Fruit fly (Drosophila melanogaster) whole organism, embryonic: ENCODE results near the gene RpS20.
A peak's percentile ranks its signal among the peaks of the same experiment; 100 is the strongest.

Experiments
- Adf1 ChIP-seq: fragments of 200-800 bp; sonication (Bioruptor generic); IDR thresholded peaks from 2 replicates; pipeline ENCODE4 v1.3.6; 2022; ENCODE audit warnings: missing biosample characterization, missing genetic modification characterization
- Bgb ChIP-seq: fragments of 200-800 bp; sonication (Bioruptor generic); IDR thresholded peaks from 2 replicates; pipeline ENCODE4 v1.3.6; 2022; ENCODE audit warnings: missing biosample characterization, missing genetic modification characterization; ENCODE audit not compliant: partially characterized antibody
- CG1024 ChIP-seq: fragments of 200-800 bp; sonication (Bioruptor generic); IDR thresholded peaks from 2 replicates; pipeline ENCODE4 v1.3.6; 2022; ENCODE audit warnings: missing biosample characterization, missing genetic modification characterization
- CG10366 ChIP-seq: fragments of 200-800 bp; sonication (Bioruptor generic); IDR thresholded peaks from 2 replicates; pipeline ENCODE4 v1.3.6; 2022; ENCODE audit warnings: missing biosample characterization, missing genetic modification characterization
- CG10462 ChIP-seq: fragments of 200-800 bp; sonication (Bioruptor generic); optimal IDR thresholded peaks from 2 replicates; lab custom pipeline; 2016; ENCODE audit warnings: missing biosample characterization, missing genetic modification characterization
- CG10543 ChIP-seq: fragments of 200-800 bp; sonication (Bioruptor generic); optimal IDR thresholded peaks from 3 replicates; lab custom pipeline; 2017; ENCODE audit warnings: missing biosample characterization, mild to moderate bottlenecking, missing genetic modification characterization, moderate library complexity
- CG11085 ChIP-seq: fragments of 200-800 bp; sonication (Bioruptor generic); IDR thresholded peaks from 2 replicates; pipeline ENCODE4 v1.3.6; 2022; ENCODE audit warnings: missing biosample characterization, missing genetic modification characterization
- CG12769 ChIP-seq: fragments of 200-800 bp; sonication (Bioruptor generic); optimal IDR thresholded peaks from 2 replicates; lab custom pipeline; 2019; ENCODE audit warnings: missing biosample characterization, mild to moderate bottlenecking, missing genetic modification characterization, moderate library complexity
- CG13894 ChIP-seq: fragments of 200-800 bp; sonication (Bioruptor generic); optimal IDR thresholded peaks from 3 replicates; lab custom pipeline; 2018; ENCODE audit warnings: missing biosample characterization, mild to moderate bottlenecking, missing genetic modification characterization, moderate library complexity
- CG14860 ChIP-seq: fragments of 200-800 bp; sonication (Bioruptor generic); IDR thresholded peaks from 3 replicates; pipeline ENCODE4 v1.3.6; 2022; ENCODE audit warnings: missing biosample characterization, missing genetic modification characterization; ENCODE audit not compliant: partially characterized antibody
- CG15479 ChIP-seq: fragments of 200-800 bp; sonication (Bioruptor generic); optimal IDR thresholded peaks from 3 replicates; lab custom pipeline; 2019; ENCODE audit warnings: missing biosample characterization, mild to moderate bottlenecking, missing genetic modification characterization, moderate library complexity
- CG1792 ChIP-seq: fragments of 200-800 bp; sonication (Bioruptor generic); optimal IDR thresholded peaks from 2 replicates; lab custom pipeline; 2016; ENCODE audit warnings: missing biosample characterization, missing genetic modification characterization
- CG31224 ChIP-seq: fragments of 200-800 bp; sonication (Bioruptor generic); IDR thresholded peaks from 2 replicates; pipeline ENCODE4 v1.3.6; 2022; ENCODE audit warnings: missing biosample characterization, missing genetic modification characterization
- CG32532 ChIP-seq: fragments of 200-800 bp; sonication (Bioruptor generic); IDR thresholded peaks from 2 replicates; pipeline ENCODE4 v1.3.6; 2022; ENCODE audit warnings: missing biosample characterization, missing genetic modification characterization
- CG32767 ChIP-seq: fragments of 200-800 bp; sonication (Bioruptor generic); IDR thresholded peaks from 2 replicates; pipeline ENCODE4 v1.3.6; 2022; ENCODE audit warnings: missing biosample characterization, missing genetic modification characterization
- CG3995 ChIP-seq: fragments of 200-800 bp; sonication (Bioruptor generic); optimal IDR thresholded peaks from 3 replicates; lab custom pipeline; 2016; ENCODE audit warnings: missing biosample characterization, missing genetic modification characterization
- CG4360 ChIP-seq: fragments of 200-800 bp; sonication (Bioruptor generic); IDR thresholded peaks from 2 replicates; pipeline ENCODE4 v1.3.6; 2022; ENCODE audit warnings: missing biosample characterization, missing genetic modification characterization
- Camta ChIP-seq: fragments of 200-800 bp; sonication (Bioruptor generic); optimal IDR thresholded peaks from 2 replicates; lab custom pipeline; 2016; ENCODE audit warnings: missing biosample characterization, missing genetic modification characterization
- CrebB ChIP-seq: fragments of 200-800 bp; sonication (Bioruptor generic); optimal IDR thresholded peaks from 3 replicates; lab custom pipeline; 2018; ENCODE audit warnings: missing biosample characterization, mild to moderate bottlenecking, missing genetic modification characterization
- Elba2 ChIP-seq: fragments of 200-800 bp; sonication (Bioruptor generic); optimal IDR thresholded peaks from 3 replicates; lab custom pipeline; 2016; ENCODE audit warnings: missing biosample characterization, missing genetic modification characterization
- Gug ChIP-seq: fragments of 200-800 bp; sonication (Bioruptor generic); IDR thresholded peaks from 4 replicates; pipeline ENCODE4 v1.3.6; 2022; ENCODE audit warnings: missing biosample characterization, missing genetic modification characterization
- HmgD ChIP-seq: fragments of 200-800 bp; sonication (Bioruptor generic); optimal IDR thresholded peaks from 3 replicates; lab custom pipeline; 2016; ENCODE audit warnings: missing biosample characterization, missing genetic modification characterization
- MTF-1 ChIP-seq: fragments of 200-800 bp; sonication (Bioruptor generic); optimal IDR thresholded peaks from 2 replicates; lab custom pipeline; 2018; ENCODE audit warnings: missing biosample characterization, mild to moderate bottlenecking, missing genetic modification characterization, borderline replicate concordance
- NFAT ChIP-seq: fragments of 200-800 bp; sonication (Bioruptor generic); IDR thresholded peaks from 2 replicates; pipeline ENCODE4 v1.3.6; 2022; ENCODE audit warnings: missing biosample characterization, missing genetic modification characterization
- Pdp1 ChIP-seq, 2 experiments: fragments of 200-800 bp; sonication (Bioruptor generic); optimal IDR thresholded peaks; 3 replicates each; lab custom pipeline; 2016; ENCODE audit warnings: missing biosample characterization in 2 of 2, missing genetic modification characterization in 2 of 2, mild to moderate bottlenecking in 1 of 2, moderate library complexity in 1 of 2
- Ravus ChIP-seq: fragments of 200-800 bp; sonication (Bioruptor generic); IDR thresholded peaks from 2 replicates; pipeline ENCODE4 v1.3.6; 2022; ENCODE audit warnings: missing biosample characterization, missing genetic modification characterization
- Stat92E ChIP-seq, 3 experiments: fragments of >200 bp in 2 of 3; fragments of 200-800 bp in 1 of 3; sonication (Bioruptor generic) in 1 of 3; optimal IDR thresholded peaks; 2 replicates each; lab custom pipeline; 2017 to 2019; ENCODE audit warnings: missing biosample characterization in 3 of 3, missing genetic modification characterization in 3 of 3, mild to moderate bottlenecking in 1 of 3, moderate library complexity in 1 of 3
- abd-A ChIP-seq: fragments of 200-800 bp; sonication (Bioruptor generic); optimal IDR thresholded peaks from 3 replicates; lab custom pipeline; 2019; ENCODE audit warnings: missing biosample characterization, mild to moderate bottlenecking, missing genetic modification characterization, moderate library complexity
- cwo ChIP-seq: fragments of 200-800 bp; sonication (Bioruptor generic); optimal IDR thresholded peaks from 3 replicates; lab custom pipeline; 2017; ENCODE audit warnings: missing biosample characterization, missing genetic modification characterization, mild to moderate bottlenecking, moderate library complexity, missing genetic modification reagents
- dimm ChIP-seq: fragments of 200-800 bp; sonication (Bioruptor generic); IDR thresholded peaks from 2 replicates; pipeline ENCODE4 v1.3.6; 2022; ENCODE audit warnings: missing biosample characterization, missing genetic modification characterization
- ewg ChIP-seq: fragments of 200-800 bp; sonication (Bioruptor generic); optimal IDR thresholded peaks from 3 replicates; lab custom pipeline; 2017; ENCODE audit warnings: mild to moderate bottlenecking, missing biosample characterization, missing genetic modification reagents, missing genetic modification characterization
- fd64A ChIP-seq: fragments of 200-800 bp; sonication (Bioruptor generic); optimal IDR thresholded peaks from 3 replicates; lab custom pipeline; 2018; ENCODE audit warnings: missing biosample characterization, mild to moderate bottlenecking, missing genetic modification characterization
- ftz-f1 ChIP-seq: fragments of 200-800 bp; sonication (Bioruptor generic); optimal IDR thresholded peaks from 2 replicates; lab custom pipeline; 2016; ENCODE audit warnings: missing biosample characterization, missing genetic modification characterization
- grn ChIP-seq: fragments of 200-800 bp; sonication (Bioruptor generic); optimal IDR thresholded peaks from 3 replicates; lab custom pipeline; 2017; ENCODE audit warnings: missing biosample characterization, missing genetic modification characterization
- lilli ChIP-seq: fragments of 200-800 bp; sonication (Bioruptor generic); optimal IDR thresholded peaks from 3 replicates; lab custom pipeline; 2016; ENCODE audit warnings: missing biosample characterization, missing genetic modification characterization
- lov ChIP-seq, 2 experiments: fragments of 200-800 bp in 1 of 2; fragments of >200 bp in 1 of 2; sonication (Bioruptor generic) in 1 of 2; IDR thresholded peaks in 1 of 2; optimal IDR thresholded peaks in 1 of 2; 2 replicates in 1 of 2; 3 replicates in 1 of 2; pipeline versions ENCODE4 v1.3.6 to Lab custom; 2017 to 2022; ENCODE audit warnings: missing biosample characterization in 1 of 2, missing genetic modification characterization in 1 of 2
- prd ChIP-seq, 3 experiments: fragments of >200 bp in 2 of 3; fragments of 200-800 bp in 1 of 3; sonication (Bioruptor generic) in 1 of 3; optimal IDR thresholded peaks in 2 of 3; IDR thresholded peaks in 1 of 3; 2 replicates in 2 of 3; 3 replicates in 1 of 3; pipeline versions ENCODE4 v1.3.6 to Lab custom; 2017 to 2022; ENCODE audit warnings: missing biosample characterization in 1 of 3, missing genetic modification characterization in 1 of 3
- pzg ChIP-seq: fragments of 200-800 bp; sonication (Bioruptor generic); optimal IDR thresholded peaks from 3 replicates; lab custom pipeline; 2018; ENCODE audit warnings: missing biosample characterization, mild to moderate bottlenecking, missing genetic modification characterization, moderate library complexity
- ranshi ChIP-seq: fragments of 200-800 bp; sonication (Bioruptor generic); IDR thresholded peaks from 2 replicates; pipeline ENCODE4 v1.3.6; 2022; ENCODE audit warnings: missing biosample characterization, missing genetic modification characterization
- scrt ChIP-seq: fragments of 200-800 bp; sonication (Bioruptor generic); optimal IDR thresholded peaks from 2 replicates; lab custom pipeline; 2018; ENCODE audit warnings: missing biosample characterization, mild to moderate bottlenecking, missing genetic modification characterization, moderate library complexity
- sens ChIP-seq: fragments of 200-800 bp; sonication (Bioruptor generic); peaks from one replicate; lab custom pipeline; 2016; ENCODE audit warnings: missing biosample characterization, missing genetic modification characterization
- sug ChIP-seq: fragments of 200-800 bp; optimal IDR thresholded peaks from 2 replicates; lab custom pipeline; 2019; ENCODE audit warnings: missing biosample characterization, mild to moderate bottlenecking, missing genetic modification characterization, moderate library complexity
- tll ChIP-seq, 2 experiments: fragments of 200-800 bp in 1 of 2; fragments of >200 bp in 1 of 2; sonication (Bioruptor generic) in 1 of 2; optimal IDR thresholded peaks; 2 replicates each; lab custom pipeline; 2017 to 2019; ENCODE audit warnings: missing biosample characterization in 2 of 2, missing genetic modification characterization in 2 of 2, mild to moderate bottlenecking in 1 of 2, moderate library complexity in 1 of 2
- twi ChIP-seq: fragments of 200-800 bp; optimal IDR thresholded peaks from 2 replicates; lab custom pipeline; 2019; ENCODE audit warnings: missing biosample characterization, mild to moderate bottlenecking, missing genetic modification characterization, moderate library complexity

The RpS20 gene

DNA sequence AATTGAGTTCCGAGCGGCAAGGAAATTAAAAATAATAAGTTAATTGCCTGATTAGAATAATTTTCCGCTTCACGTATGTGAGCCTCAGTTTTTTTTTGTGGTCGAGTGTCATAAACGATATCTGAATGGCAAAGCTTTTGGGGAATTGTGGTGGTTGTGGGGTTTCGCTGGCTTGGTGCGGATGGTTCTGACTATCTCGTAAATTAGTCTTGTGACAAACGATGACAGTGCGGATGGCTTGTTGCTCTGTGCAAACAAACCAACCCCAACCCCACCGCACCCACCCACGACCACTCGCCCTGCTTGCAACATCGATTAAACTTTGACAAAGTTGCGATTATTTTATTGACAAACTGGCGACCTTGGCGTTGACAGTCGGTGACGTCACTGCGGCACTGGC, 4.9 kb downstream of the RpS20 start (continued):
- TF ChIP-seq cwo (GFP tag; lab: Kevin White, UChicago) = peak; percentile 48

DNA sequence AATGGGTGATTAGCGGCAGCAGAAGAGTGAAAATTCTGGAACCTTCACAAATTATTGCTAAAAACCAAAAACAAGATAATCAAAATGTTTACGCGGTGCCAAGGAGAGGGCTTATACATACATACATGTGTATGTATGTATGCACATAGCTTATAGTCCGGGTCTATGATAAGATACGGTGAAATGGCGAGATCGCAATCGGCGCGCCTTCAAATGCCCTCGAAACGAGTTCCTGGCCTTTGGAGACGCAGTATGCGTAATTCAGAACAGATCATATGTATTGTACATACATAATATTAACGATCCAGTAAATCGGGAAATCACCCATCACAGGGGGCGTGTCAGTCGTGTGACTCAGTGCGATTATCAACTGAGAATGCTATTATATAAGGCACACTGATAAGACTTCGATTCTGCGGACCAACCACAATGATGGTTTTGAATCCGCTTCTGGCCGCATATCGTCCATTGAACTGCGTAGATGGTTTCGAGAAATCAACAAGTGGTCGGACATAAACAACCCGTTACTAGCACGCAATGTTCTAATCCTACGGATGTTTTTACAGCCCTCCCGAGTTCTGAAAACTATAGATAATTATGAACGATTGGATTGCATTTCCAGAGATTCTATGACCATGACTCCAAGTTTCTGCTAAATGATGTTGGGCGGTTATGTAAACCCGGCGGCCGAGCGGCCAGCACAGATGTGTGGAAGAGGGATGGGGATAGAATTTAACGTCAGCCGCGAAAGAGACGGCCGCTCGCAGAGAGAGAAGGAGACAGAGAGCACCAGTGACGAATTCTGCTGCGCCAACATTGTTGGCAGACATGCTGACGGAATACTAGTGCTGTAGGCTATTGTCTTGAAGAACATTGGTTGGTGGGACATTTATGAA, 6.8 kb downstream of the RpS20 start:
- no peak for TF ChIP-seq dimm (GFP tag; lab: Robert Waterston, UW)
- peak; percentile 17 for TF ChIP-seq CG13894 (tag; lab: Kevin White, UChicago)
- no peak for TF ChIP-seq prd (optimal IDR thresholded peaks at IDR 0.05; lab: Kevin White, UChicago)
- peak; percentile 33; the same call in 2 of the 3 replicates for TF ChIP-seq prd (GFP tag; IDR thresholded peaks at IDR 0.05; lab: Robert Waterston, UW)
- peak; percentile 73 for TF ChIP-seq twi (tag; lab: Kevin White, UChicago)
- peak; percentile 87 for TF ChIP-seq scrt (GFP tag; lab: Kevin White, UChicago)
- no peak for TF ChIP-seq CG1792 (GFP tag; lab: Kevin White, UChicago)
- peak; percentile 91 for TF ChIP-seq CG15479 (GFP tag; lab: Kevin White, UChicago)
- TF ChIP-seq CG10543 (GFP tag; lab: Kevin White, UChicago) = peak; percentile 31
- no peak for TF ChIP-seq CG32767 (GFP tag; lab: Robert Waterston, UW)
- TF ChIP-seq grn = peak; percentile 83
- TF ChIP-seq MTF-1 (GFP tag; lab: Kevin White, UChicago) = no peak
- no peak for TF ChIP-seq CG14860 (GFP tag; lab: Robert Waterston, UW)
- no peak for TF ChIP-seq CG11085 (GFP tag; lab: Robert Waterston, UW)
- no peak for TF ChIP-seq Camta (GFP tag; lab: Kevin White, UChicago)
- no peak for TF ChIP-seq Ravus (GFP tag; lab: Robert Waterston, UW)
- no peak for TF ChIP-seq lilli (GFP tag; lab: Kevin White, UChicago)
- no peak for TF ChIP-seq Stat92E (GFP tag; optimal IDR thresholded peaks at IDR 0.05; lab: Kevin White, UChicago)
- peak; percentile 43 for TF ChIP-seq ewg (GFP tag; lab: Kevin White, UChicago)
- peak in 1 of 2 experiments; percentile 77 for TF ChIP-seq tll (GFP tag; optimal IDR thresholded peaks at IDR 0.05; lab: Kevin White, UChicago)
- TF ChIP-seq fd64A (GFP tag; lab: Kevin White, UChicago) = no peak
- TF ChIP-seq CG31224 (GFP tag; lab: Robert Waterston, UW) = no peak
- TF ChIP-seq CG4360 = no peak
- TF ChIP-seq CG3995 = no peak
- no peak for TF ChIP-seq HmgD (GFP tag; lab: Kevin White, UChicago)
- TF ChIP-seq NFAT (GFP tag; lab: Robert Waterston, UW) = peak; percentile 60
- TF ChIP-seq CG12769 = peak; percentile 78
- TF ChIP-seq sens = peak; percentile 61
- TF ChIP-seq CG32532 (GFP tag; lab: Robert Waterston, UW) = peak; percentile 5; the same call in 1 of the 2 replicates
- TF ChIP-seq CG1024 = no peak
- TF ChIP-seq ranshi (GFP tag; lab: Robert Waterston, UW) = 0 out of 2 replicates have a peak, but pooled peaks have one; percentile 21
- TF ChIP-seq lov (optimal IDR thresholded peaks at IDR 0.05; lab: Kevin White, UChicago) = no peak
- TF ChIP-seq lov (GFP tag; IDR thresholded peaks at IDR 0.05; lab: Robert Waterston, UW) = 0 out of 3 replicates have a peak, but pooled peaks have one; percentile 35
- TF ChIP-seq cwo (GFP tag; lab: Kevin White, UChicago) = peak; percentile 47
- no peak for TF ChIP-seq CG10462 (GFP tag; lab: Kevin White, UChicago)
- TF ChIP-seq Pdp1 (GFP tag; optimal IDR thresholded peaks at IDR 0.05; lab: Kevin White, UChicago) = peak in 1 of 2 experiments; percentile 99
- TF ChIP-seq Bgb (GFP tag; lab: Robert Waterston, UW) = peak; percentile 56; the same call in 1 of the 2 replicates
- TF ChIP-seq Elba2 (GFP tag; lab: Kevin White, UChicago) = no peak
- TF ChIP-seq pzg (GFP tag; lab: Kevin White, UChicago) = peak; percentile 4
- TF ChIP-seq sug = peak; percentile 91
- TF ChIP-seq ftz-f1 (GFP tag; lab: Kevin White, UChicago) = peak; percentile 47
- no peak for TF ChIP-seq CrebB (tag; lab: Kevin White, UChicago)
- TF ChIP-seq abd-A (tag; lab: Kevin White, UChicago) = peak; percentile 67
- TF ChIP-seq CG10366 (GFP tag; lab: Robert Waterston, UW) = peak; percentile 33
- TF ChIP-seq Gug (GFP tag; lab: Robert Waterston, UW) = peak; percentile 51; the same call in 2 of the 4 replicates
- peak; percentile 72 for TF ChIP-seq Adf1 (GFP tag; lab: Robert Waterston, UW)
